Worm (Caenorhabditis elegans) whole organism, young adult: Measurements from ENCODE around the gene Y4C6B.2.

Experiments used
- B0336.3 ChIP-seq: fragments of 200-800 bp; sonication (Bioruptor generic); IDR thresholded peaks from 2 replicates; pipeline ENCODE4 v1.3.6; 2022; ENCODE audit warnings: missing genetic modification characterization, missing compliant biosample characterization
- D2030.7 ChIP-seq: fragments of 200-800 bp; sonication (Bioruptor generic); IDR thresholded peaks from 2 replicates; pipeline ENCODE4 v1.3.6; 2022; ENCODE audit warnings: missing genetic modification reagents, missing genetic modification characterization, missing compliant biosample characterization
- F33H1.4 ChIP-seq: fragments of 200-800 bp; sonication (Bioruptor generic); IDR thresholded peaks from 2 replicates; pipeline ENCODE4 v1.3.6; 2022; ENCODE audit warnings: missing genetic modification reagents, missing genetic modification characterization, missing compliant biosample characterization
- F37B4.10 ChIP-seq: fragments of 200-800 bp; sonication (Bioruptor generic); IDR thresholded peaks from 2 replicates; pipeline ENCODE4 v1.3.6; 2022; ENCODE audit warnings: missing genetic modification characterization, missing compliant biosample characterization
- F49E8.2 ChIP-seq: sonication (generic microtip); optimal IDR thresholded peaks from 3 replicates; lab custom pipeline; 2017; ENCODE audit warnings: missing genetic modification characterization, mild to moderate bottlenecking, missing compliant biosample characterization, antibody characterized with exemption, moderate library complexity; ENCODE audit not compliant: insufficient read depth
- F52B5.7 ChIP-seq: sonication (generic microtip); optimal IDR thresholded peaks from 2 replicates; lab custom pipeline; 2016; ENCODE audit warnings: mild to moderate bottlenecking, missing genetic modification characterization, missing compliant biosample characterization
- F57A8.1 ChIP-seq: fragments of 200-800 bp; sonication (Bioruptor generic); optimal IDR thresholded peaks from 2 replicates; lab custom pipeline; 2018; ENCODE audit warnings: mild to moderate bottlenecking, missing genetic modification characterization, moderate library complexity, missing compliant biosample characterization
- T07F8.4 ChIP-seq: sonication (generic microtip); optimal IDR thresholded peaks from 2 replicates; lab custom pipeline; 2016; ENCODE audit warnings: mild to moderate bottlenecking, missing genetic modification characterization, moderate library complexity, missing compliant biosample characterization
- Y53F4B.3 ChIP-seq: fragments of 200-800 bp; sonication (Bioruptor generic); IDR thresholded peaks from 2 replicates; pipeline ENCODE4 v1.3.6; 2022; ENCODE audit warnings: missing genetic modification reagents, missing genetic modification characterization, missing compliant biosample characterization
- Y67H2A.10 ChIP-seq: fragments of 200-800 bp; sonication (Bioruptor generic); conservative IDR thresholded peaks from 2 replicates; pipeline ENCODE4 v1.3.6; 2022; ENCODE audit warnings: missing genetic modification reagents, missing genetic modification characterization, missing compliant biosample characterization
- Y95B8A.8 ChIP-seq: fragments of 200-800 bp; sonication (Bioruptor generic); IDR thresholded peaks from 2 replicates; pipeline ENCODE4 v1.3.6; 2022; ENCODE audit warnings: missing genetic modification reagents, missing genetic modification characterization, missing compliant biosample characterization
- atf-7 ChIP-seq: sonication (generic microtip); optimal IDR thresholded peaks from 2 replicates; lab custom pipeline; 2017; ENCODE audit warnings: mild to moderate bottlenecking, missing genetic modification characterization, missing compliant biosample characterization
- athp-1 ChIP-seq: sonication (generic microtip); optimal IDR thresholded peaks from 2 replicates; lab custom pipeline; 2017; ENCODE audit warnings: mild to moderate bottlenecking, missing genetic modification characterization, missing compliant biosample characterization
- attf-6 ChIP-seq: fragments of 200-800 bp; sonication (Bioruptor generic); IDR thresholded peaks from 2 replicates; pipeline ENCODE4 v1.3.6; 2022; ENCODE audit warnings: missing genetic modification reagents, missing genetic modification characterization, missing compliant biosample characterization
- bed-2 ChIP-seq: fragments of 200-800 bp; sonication (Bioruptor generic); IDR thresholded peaks from 2 replicates; pipeline ENCODE4 v1.3.6; 2022; ENCODE audit warnings: missing genetic modification reagents, missing genetic modification characterization, missing compliant biosample characterization
- ccch-3 ChIP-seq: fragments of 200-800 bp; sonication (Bioruptor generic); optimal IDR thresholded peaks from 2 replicates; lab custom pipeline; 2018; ENCODE audit warnings: mild to moderate bottlenecking, missing genetic modification characterization, missing compliant biosample characterization
- ceh-40 ChIP-seq: fragments of 200-800 bp; sonication (Bioruptor generic); IDR thresholded peaks from 2 replicates; pipeline ENCODE4 v1.3.6; 2022; ENCODE audit warnings: missing genetic modification characterization, missing compliant biosample characterization
- dpl-1 ChIP-seq: fragments of 150-350 bp; optimal IDR thresholded peaks from 2 replicates; lab custom pipeline; 2014; ENCODE audit warnings: missing biosample characterization, missing genetic modification reagents, missing genetic modification characterization
- ets-4 ChIP-seq: fragments of 200-800 bp; sonication (Bioruptor generic); optimal IDR thresholded peaks from 2 replicates; lab custom pipeline; 2018; ENCODE audit warnings: mild to moderate bottlenecking, missing genetic modification characterization, missing compliant biosample characterization
- gei-17 ChIP-seq: fragments of 200-800 bp; sonication (Bioruptor generic); optimal IDR thresholded peaks from 2 replicates; lab custom pipeline; 2018; ENCODE audit warnings: mild to moderate bottlenecking, missing genetic modification characterization, missing compliant biosample characterization
- hlh-12 ChIP-seq: sonication (generic microtip); optimal IDR thresholded peaks from 2 replicates; lab custom pipeline; 2016; ENCODE audit warnings: missing genetic modification characterization, missing compliant biosample characterization
- let-526 ChIP-seq: fragments of 200-800 bp; sonication (Bioruptor generic); IDR thresholded peaks from 2 replicates; pipeline ENCODE4 v1.3.6; 2022; ENCODE audit warnings: missing genetic modification reagents, missing genetic modification characterization, missing compliant biosample characterization
- let-607 ChIP-seq, 2 experiments: fragments of 200-800 bp in 1 of 2; sonication (Bioruptor generic) in 1 of 2; sonication (generic microtip) in 1 of 2; optimal IDR thresholded peaks; 2 replicates each; lab custom pipeline; 2016 to 2018; ENCODE audit warnings: mild to moderate bottlenecking in 2 of 2, missing compliant biosample characterization in 2 of 2, missing genetic modification characterization in 2 of 2, moderate library complexity in 2 of 2, missing genotype in 1 of 2
- lin-54 ChIP-seq: fragments of 200-800 bp; sonication (Bioruptor generic); optimal IDR thresholded peaks from 2 replicates; lab custom pipeline; 2018; ENCODE audit warnings: mild to moderate bottlenecking, missing genetic modification characterization, missing compliant biosample characterization
- lsl-1 ChIP-seq: fragments of 200-800 bp; sonication (Bioruptor generic); optimal IDR thresholded peaks from 2 replicates; lab custom pipeline; 2018; ENCODE audit warnings: mild to moderate bottlenecking, missing genetic modification characterization, moderate library complexity, missing compliant biosample characterization
- lsy-27 ChIP-seq: sonication (generic microtip); optimal IDR thresholded peaks from 2 replicates; lab custom pipeline; 2017; ENCODE audit warnings: missing genetic modification characterization, mild to moderate bottlenecking, missing compliant biosample characterization, antibody characterized with exemption, missing genotype, borderline replicate concordance; ENCODE audit not compliant: insufficient read depth
- madf-10 ChIP-seq: sonication (generic microtip); optimal IDR thresholded peaks from 2 replicates; lab custom pipeline; 2016; ENCODE audit warnings: mild to moderate bottlenecking, missing genetic modification characterization, missing compliant biosample characterization
- madf-8 ChIP-seq: fragments of 200-800 bp; sonication (Bioruptor generic); conservative IDR thresholded peaks from 2 replicates; pipeline ENCODE4 v1.3.6; 2022; ENCODE audit warnings: missing genetic modification reagents, missing genetic modification characterization, missing compliant biosample characterization
- mcd-1 ChIP-seq: fragments of 200-800 bp; sonication (Bioruptor generic); IDR thresholded peaks from 2 replicates; pipeline ENCODE4 v1.3.6; 2022; ENCODE audit warnings: missing genetic modification reagents, missing genetic modification characterization, missing compliant biosample characterization
- mel-28 ChIP-seq: sonication (generic microtip); optimal IDR thresholded peaks from 2 replicates; lab custom pipeline; 2016; ENCODE audit warnings: borderline replicate concordance, mild to moderate bottlenecking, missing genetic modification characterization, missing compliant biosample characterization
- mes-4 ChIP-seq: sonication (generic microtip); optimal IDR thresholded peaks from 2 replicates; lab custom pipeline; 2016; ENCODE audit warnings: missing genotype, missing genetic modification characterization, missing compliant biosample characterization
- mxl-1 ChIP-seq: sonication (generic microtip); optimal IDR thresholded peaks from 2 replicates; lab custom pipeline; 2016; ENCODE audit warnings: missing genetic modification characterization, missing compliant biosample characterization
- nfyb-1 ChIP-seq: fragments of 200-800 bp; sonication (Bioruptor generic); IDR thresholded peaks from 2 replicates; pipeline ENCODE4 v1.3.6; 2022; ENCODE audit warnings: missing genetic modification reagents, missing genetic modification characterization, missing compliant biosample characterization
- nhr-179 ChIP-seq: sonication (generic microtip); optimal IDR thresholded peaks from 2 replicates; lab custom pipeline; 2016; ENCODE audit warnings: mild to moderate bottlenecking, missing genetic modification characterization, missing compliant biosample characterization
- nhr-80 ChIP-seq: sonication (generic microtip); optimal IDR thresholded peaks from 2 replicates; lab custom pipeline; 2016; ENCODE audit warnings: missing genetic modification characterization, missing compliant biosample characterization
- pbrm-1 ChIP-seq: fragments of 200-800 bp; sonication (Bioruptor generic); IDR thresholded peaks from 2 replicates; pipeline ENCODE4 v1.3.6; 2022; ENCODE audit warnings: missing genetic modification reagents, missing genetic modification characterization, missing compliant biosample characterization
- pha-4 ChIP-seq: fragments of 150-350 bp; sonication (generic microtip); optimal IDR thresholded peaks from 2 replicates; lab custom pipeline; 2014; ENCODE audit warnings: missing biosample characterization, missing genetic modification reagents, missing genetic modification characterization
- rpc-1 ChIP-seq, 2 experiments: fragments of 150-350 bp in 1 of 2; sonication (generic microtip) in 1 of 2; optimal IDR thresholded peaks; 2 replicates each; lab custom pipeline; 2014 to 2018; ENCODE audit warnings: missing biosample characterization in 1 of 2, missing genetic modification characterization in 1 of 2, missing genetic modification reagents in 1 of 2, missing genotype in 1 of 2
- sdz-38 ChIP-seq: sonication (generic microtip); optimal IDR thresholded peaks from 2 replicates; lab custom pipeline; 2016; ENCODE audit warnings: missing genotype, missing genetic modification characterization, missing compliant biosample characterization
- snpc-1.3 ChIP-seq: sonication (generic microtip); optimal IDR thresholded peaks from 2 replicates; lab custom pipeline; 2017; ENCODE audit warnings: missing genetic modification characterization, mild to moderate bottlenecking, missing compliant biosample characterization, antibody characterized with exemption, moderate library complexity, missing genotype, missing genetic modification reagents; ENCODE audit not compliant: insufficient read depth
- somi-1 ChIP-seq: fragments of 200-800 bp; sonication (Bioruptor generic); optimal IDR thresholded peaks from 2 replicates; lab custom pipeline; 2018; ENCODE audit warnings: mild to moderate bottlenecking, missing genetic modification characterization, missing compliant biosample characterization
- unc-130 ChIP-seq: sonication (generic microtip); optimal IDR thresholded peaks from 2 replicates; lab custom pipeline; 2016; ENCODE audit warnings: missing genetic modification reagents, missing genetic modification characterization, missing compliant biosample characterization
- unc-62 ChIP-seq: fragments of 150-350 bp; optimal IDR thresholded peaks from 2 replicates; lab custom pipeline; 2014; ENCODE audit warnings: missing biosample characterization, missing genetic modification reagents, missing genetic modification characterization
- zfh-2 ChIP-seq: fragments of 200-800 bp; sonication (Bioruptor generic); conservative IDR thresholded peaks from 2 replicates; pipeline ENCODE4 v1.3.6; 2022; ENCODE audit warnings: missing genetic modification reagents, missing genetic modification characterization, missing compliant biosample characterization
- zim-3 ChIP-seq: sonication (generic microtip); optimal IDR thresholded peaks from 2 replicates; lab custom pipeline; 2017; ENCODE audit warnings: mild to moderate bottlenecking, missing genetic modification characterization, moderate library complexity, missing compliant biosample characterization
- ztf-18 ChIP-seq: sonication (generic microtip); optimal IDR thresholded peaks from 2 replicates; lab custom pipeline; 2016; ENCODE audit warnings: missing genotype, mild to moderate bottlenecking, missing genetic modification characterization, missing compliant biosample characterization
- ztf-25 ChIP-seq: fragments of 200-800 bp; sonication (Bioruptor generic); IDR thresholded peaks from 2 replicates; pipeline ENCODE4 v1.3.6; 2022; ENCODE audit warnings: missing genetic modification reagents, missing genetic modification characterization, missing compliant biosample characterization
- ztf-26 ChIP-seq: sonication (generic microtip); optimal IDR thresholded peaks from 2 replicates; lab custom pipeline; 2017; ENCODE audit warnings: missing genetic modification characterization, missing compliant biosample characterization
- ztf-6 ChIP-seq: fragments of 200-800 bp; sonication (Bioruptor generic); IDR thresholded peaks from 2 replicates; pipeline ENCODE4 v1.3.6; 2022; ENCODE audit warnings: missing genetic modification reagents, missing genetic modification characterization, missing compliant biosample characterization

The Y4C6B.2 gene

ce11 chrIV:5388477-5389065 is 49.2 kb downstream of the Y4C6B.2 start, which contains the start of gene elo-6:
TSS of gene elo-6 (minus strand) at chrIV:5388559.
- TF ChIP-seq mxl-1 (tag; lab: Kevin White, UChicago) (no peak), unc-130 (GFP tag; lab: Kevin White, UChicago) (no peak), gei-17 (GFP tag; lab: Kevin White, UChicago) (no peak), bed-2 (no peak), dpl-1 (GFP tag; lab: Kevin White, UChicago) (no peak), F37B4.10 (GFP tag; lab: Robert Waterston, UW) (no peak), atf-7 (tag; lab: Kevin White, UChicago) (peak; percentile 55), hlh-12 (tag; lab: Kevin White, UChicago) (no peak), let-526 (GFP tag; lab: Robert Waterston, UW) (no peak), D2030.7 (GFP tag; lab: Robert Waterston, UW) (no peak), let-607 (tag; optimal IDR thresholded peaks at IDR 0.05; lab: Kevin White, UChicago) (no peak), zfh-2 (no peak), Y53F4B.3 (GFP tag; lab: Robert Waterston, UW) (no peak), ztf-18 (tag; lab: Kevin White, UChicago) (peak; percentile 47), lin-54 (GFP tag; lab: Kevin White, UChicago) (no peak), madf-8 (GFP tag; lab: Robert Waterston, UW) (no peak), snpc-1.3 (tag; lab: Kevin White, UChicago) (no peak), Y67H2A.10 (GFP tag; lab: Robert Waterston, UW) (no peak), ets-4 (GFP tag; lab: Kevin White, UChicago) (no peak), attf-6 (no peak), mes-4 (tag; lab: Kevin White, UChicago) (no peak), athp-1 (tag; lab: Kevin White, UChicago) (no peak), nfyb-1 (GFP tag; lab: Robert Waterston, UW) (no peak), pha-4 (tag; lab: Kevin White, UChicago) (no peak), F33H1.4 (GFP tag; lab: Robert Waterston, UW) (no peak), T07F8.4 (no peak), ceh-40 (no peak), sdz-38 (tag; lab: Kevin White, UChicago) (no peak), F52B5.7 (tag; lab: Kevin White, UChicago) (no peak), mcd-1 (GFP tag; lab: Robert Waterston, UW) (no peak), mel-28 (tag; lab: Kevin White, UChicago) (no peak), F57A8.1 (GFP tag; lab: Kevin White, UChicago) (no peak), zim-3 (tag; lab: Kevin White, UChicago) (no peak), unc-62 (no peak), F49E8.2 (tag; lab: Kevin White, UChicago) (no peak), ccch-3 (GFP tag; lab: Kevin White, UChicago) (no peak), ztf-6 (GFP tag; lab: Robert Waterston, UW) (no peak), lsl-1 (no peak), lsy-27 (tag; lab: Kevin White, UChicago) (no peak), ztf-25 (no peak), ztf-26 (tag; lab: Kevin White, UChicago) (no peak), nhr-80 (tag; lab: Kevin White, UChicago) (peak; percentile 89), B0336.3 (GFP tag; lab: Robert Waterston, UW) (no peak), Y95B8A.8 (GFP tag; lab: Robert Waterston, UW) (no peak), nhr-179 (tag; lab: Kevin White, UChicago) (no peak), pbrm-1 (GFP tag; lab: Robert Waterston, UW) (no peak), rpc-1 (optimal IDR thresholded peaks at IDR 0.05; lab: Kevin White, UChicago) (no peak), rpc-1 (tag; optimal IDR thresholded peaks at IDR 0.05; lab: Kevin White, UChicago) (no peak), madf-10 (tag; lab: Kevin White, UChicago) (peak; percentile 2), somi-1 (GFP tag; lab: Kevin White, UChicago) (no peak)
